Worm (Caenorhabditis elegans): Measurements from ENCODE around the gene srz-47.

DNA sequence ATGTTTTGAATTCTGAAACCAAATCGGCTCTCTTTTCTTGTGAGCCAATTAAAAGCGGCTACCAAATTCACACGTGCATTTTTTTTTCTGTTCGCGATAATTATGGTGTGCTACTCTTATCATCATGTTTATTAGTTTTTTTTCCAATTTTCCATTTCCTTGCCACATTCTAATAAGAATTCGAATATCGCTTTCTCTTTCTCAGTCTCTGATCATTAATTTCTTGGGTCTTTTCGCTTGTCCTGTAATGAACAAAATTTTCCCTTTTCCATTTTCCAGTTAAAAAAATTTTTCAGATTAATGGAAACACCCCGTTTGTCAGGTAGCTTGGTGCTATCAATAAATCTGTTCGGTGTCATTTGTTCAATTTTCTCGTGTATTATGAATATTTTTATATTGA is 20.6 kb downstream of the srz-47 start, which contains the start of gene srbc-26:
- no peak for TF ChIP-seq F44E2.7 (GFP tag; IDR thresholded peaks at IDR 0.05)
- no peak for TF ChIP-seq nhr-25 (tag; optimal IDR thresholded peaks at IDR 0.05; ENCODE audit: borderline replicate concordance, insufficient read depth)
- TF ChIP-seq lin-39 (tag; optimal IDR thresholded peaks at IDR 0.05), result no peak
- TF ChIP-seq hlh-30 (tag; optimal IDR thresholded peaks at IDR 0.05; ENCODE audit: insufficient read depth), result no peak
- no peak for TF ChIP-seq nhr-41 (GFP tag; IDR thresholded peaks at IDR 0.05)
- no peak for TF ChIP-seq ces-1 (GFP tag; optimal IDR thresholded peaks at IDR 0.05)
- TF ChIP-seq snpc-4 (tag; optimal IDR thresholded peaks at IDR 0.05), result no peak
- no peak for TF ChIP-seq zag-1 (tag; optimal IDR thresholded peaks at IDR 0.05)

All from whole organism, L4 larva.